Worm (Caenorhabditis elegans) whole organism, L4/young adult: ENCODE results near the gene cogc-6.

Experiments used
- W03F9.2 ChIP-seq: fragments of 150-350 bp; optimal IDR thresholded peaks from 2 replicates; lab custom pipeline; 2014; ENCODE audit warnings: missing biosample characterization, missing genetic modification characterization
- dao-5 ChIP-seq: sonication (generic microtip); optimal IDR thresholded peaks from 2 replicates; lab custom pipeline; 2016; ENCODE audit warnings: missing genotype, missing genetic modification characterization, moderate library complexity, missing compliant biosample characterization
- him-1 ChIP-seq: sonication (generic microtip); optimal IDR thresholded peaks from 2 replicates; lab custom pipeline; 2016; ENCODE audit warnings: missing genotype, missing genetic modification reagents, missing genetic modification characterization, missing compliant biosample characterization

The cogc-6 gene

DNA sequence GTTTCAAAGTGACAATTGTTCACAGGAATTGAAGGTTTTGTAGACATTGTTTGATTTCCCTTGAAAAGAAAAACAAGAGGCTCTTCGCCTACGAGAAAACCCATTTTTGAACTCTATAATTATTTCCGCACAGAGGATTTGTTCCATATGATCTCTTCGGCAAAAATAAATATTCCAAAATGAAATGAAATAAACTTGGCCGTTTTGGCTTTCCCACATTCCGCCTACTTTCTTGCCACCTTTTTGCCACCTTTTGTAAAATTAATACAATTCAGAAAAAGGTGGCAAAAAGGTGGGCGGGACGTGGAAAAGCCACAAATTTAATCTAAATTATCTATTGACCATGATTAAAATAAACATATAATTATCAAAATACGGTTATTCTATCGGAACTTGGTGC, 32.7 kb downstream of the cogc-6 start, which contains the start of gene F20D6.15:
Gene F20D6.15 (minus strand): TSS at position 47 of the 400 bp plus-strand sequence.
- no peak for TF ChIP-seq dao-5
- TF ChIP-seq W03F9.2 (tag; lab: Kevin White, UChicago): no peak
- no peak for TF ChIP-seq him-1 (tag; lab: Kevin White, UChicago)

DNA sequence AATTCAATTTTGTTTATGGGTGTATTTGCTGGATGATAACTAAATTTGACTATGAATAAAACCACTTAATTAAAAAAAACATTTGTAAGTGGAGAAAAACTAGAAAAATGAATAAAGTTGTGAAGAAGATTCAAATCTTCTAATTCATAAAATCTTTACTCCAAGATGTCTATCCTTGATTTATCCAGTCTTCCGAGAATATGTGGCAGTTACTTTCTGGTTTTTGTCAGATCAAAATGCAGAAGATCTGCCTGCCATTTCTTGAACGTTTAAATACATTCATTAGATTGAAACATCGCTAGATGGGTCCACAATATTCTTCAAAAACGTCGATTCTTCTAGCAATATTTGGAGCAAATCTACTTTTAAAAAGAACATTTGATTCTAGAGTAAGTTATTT, 35.4 kb downstream of the cogc-6 start, which contains the start of gene F20D6.2:
Gene F20D6.2 (plus strand): TSS at position 301 of the 400 bp plus-strand sequence.
- TF ChIP-seq W03F9.2 (tag; lab: Kevin White, UChicago) (no peak), him-1 (tag; lab: Kevin White, UChicago) (no peak), dao-5 (no peak)

DNA sequence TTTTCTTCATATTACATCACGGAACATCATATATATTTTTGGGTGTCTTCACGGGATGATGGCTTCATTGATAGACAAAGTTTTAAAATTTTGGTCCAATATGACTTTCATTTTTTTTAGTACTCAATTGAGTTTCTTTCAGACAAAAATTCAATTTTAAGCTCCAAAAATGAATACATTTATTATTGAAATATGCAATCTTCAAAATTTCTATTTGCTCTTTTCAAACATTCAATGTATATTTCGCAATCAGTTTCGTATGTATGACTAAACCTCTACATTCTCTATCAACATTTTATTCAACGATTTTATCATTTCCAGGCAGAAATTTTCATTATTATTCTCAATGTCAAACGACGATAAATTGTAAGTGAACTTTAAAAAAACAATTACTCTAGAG, 37.7 kb downstream of the cogc-6 start, which contains the start of gene srp-8:
Gene srp-8 (plus strand): TSS at position 301 of the 400 bp plus-strand sequence.
- no peak for TF ChIP-seq him-1 (tag; lab: Kevin White, UChicago)
- TF ChIP-seq dao-5: no peak
- no peak for TF ChIP-seq W03F9.2 (tag; lab: Kevin White, UChicago)

DNA sequence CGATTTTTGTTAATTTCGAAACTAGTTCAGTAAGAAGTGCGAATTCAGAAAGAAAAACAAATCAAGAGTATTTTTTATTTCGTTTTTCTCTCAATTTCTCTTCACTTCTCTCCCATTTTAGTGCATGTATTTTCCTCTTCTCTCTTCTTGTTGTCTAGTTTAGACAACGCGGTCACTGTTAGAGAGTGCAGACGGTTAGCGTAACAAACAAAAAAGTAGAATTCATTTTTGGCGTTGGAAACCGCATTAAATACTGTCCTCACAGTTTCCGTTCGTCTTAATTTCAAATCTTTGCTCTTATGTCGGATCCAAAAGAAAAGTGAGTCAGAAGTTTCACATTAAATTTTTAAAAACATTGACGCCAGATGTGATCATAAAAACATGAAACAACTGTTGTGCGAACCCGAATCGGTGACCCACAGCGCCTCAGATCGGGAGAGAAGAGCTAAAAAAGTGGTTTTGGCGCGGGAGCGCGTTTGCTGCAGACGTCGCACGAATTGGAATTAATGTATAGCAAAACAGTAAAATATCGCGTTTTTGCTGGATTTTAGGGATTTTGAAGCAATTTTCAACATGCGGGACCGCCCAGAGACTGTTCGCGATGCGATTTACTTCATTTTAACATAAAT, 42.1 kb downstream of the cogc-6 start, which contains the start of gene srp-7:
Gene srp-7 (plus strand): TSS at position 213 of the 629 bp plus-strand sequence.
- no peak for TF ChIP-seq W03F9.2 (tag; lab: Kevin White, UChicago)
- TF ChIP-seq dao-5: no peak
- TF ChIP-seq him-1 (tag; lab: Kevin White, UChicago): no peak

DNA sequence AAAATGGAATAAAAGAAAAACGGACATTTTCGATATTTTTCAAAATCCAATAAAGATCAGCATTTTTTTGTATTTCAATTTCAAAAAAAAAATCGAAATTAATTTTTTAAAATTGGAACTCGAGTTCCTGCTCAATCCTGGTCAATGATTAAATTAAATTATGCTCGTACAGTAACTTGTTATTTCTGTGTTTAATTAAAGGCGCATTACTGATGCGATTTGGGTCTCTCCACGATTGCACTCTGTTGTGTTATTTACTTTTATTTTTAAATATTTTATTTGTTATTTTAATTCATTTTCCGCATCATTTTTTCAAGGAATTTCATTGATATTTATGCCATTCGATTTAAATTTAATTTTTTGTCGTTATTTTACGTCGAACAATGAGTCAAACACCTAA, 42.8 kb downstream of the cogc-6 start:
- TF ChIP-seq dao-5: no peak

DNA sequence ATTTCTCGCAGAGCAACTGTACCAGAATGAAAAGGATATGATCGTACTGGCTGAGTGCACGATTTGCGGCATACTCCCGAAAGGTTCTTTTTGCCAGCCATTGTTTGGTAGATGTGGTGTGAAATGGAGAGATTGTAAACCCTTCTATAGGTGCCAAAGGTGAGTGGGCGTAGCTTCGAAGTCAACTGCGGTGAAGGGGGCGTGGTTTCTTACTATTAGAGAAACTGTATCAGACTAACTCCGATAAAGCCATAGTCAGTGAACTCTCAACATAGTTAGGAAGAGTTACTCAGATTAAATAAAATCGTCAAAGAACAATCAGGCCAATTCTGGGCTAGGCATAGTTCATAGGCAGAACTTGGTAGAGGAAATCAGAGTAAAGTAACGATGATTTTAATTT, 43.8 kb downstream of the cogc-6 start, which contains the start of gene F20D6.9:
Gene F20D6.9 (minus strand): TSS at position 101 of the 400 bp plus-strand sequence.
- TF ChIP-seq W03F9.2 (tag; lab: Kevin White, UChicago) (no peak), him-1 (tag; lab: Kevin White, UChicago) (no peak), dao-5 (no peak)

DNA sequence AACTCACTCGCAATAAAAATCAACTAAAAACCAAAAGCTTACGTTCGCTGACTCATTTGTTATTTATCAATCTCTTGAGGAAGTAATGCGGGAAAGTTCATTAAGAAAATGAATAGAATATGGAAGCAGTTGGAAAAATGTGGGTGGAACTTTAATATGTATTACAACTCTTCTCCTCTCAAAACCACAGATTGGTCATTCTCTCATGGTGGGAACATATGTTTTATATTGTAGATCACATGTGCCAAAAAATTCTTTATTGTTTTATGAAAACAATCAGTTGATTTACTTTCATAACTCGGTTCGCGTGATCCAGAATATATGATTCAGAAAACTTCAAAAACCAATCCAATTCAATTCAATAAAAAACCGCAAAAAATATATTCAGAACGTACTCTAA, 49.4 kb downstream of the cogc-6 start:
- TF ChIP-seq him-1 (tag; lab: Kevin White, UChicago): no peak
- no peak for TF ChIP-seq W03F9.2 (tag; lab: Kevin White, UChicago)
- TF ChIP-seq dao-5: no peak

DNA sequence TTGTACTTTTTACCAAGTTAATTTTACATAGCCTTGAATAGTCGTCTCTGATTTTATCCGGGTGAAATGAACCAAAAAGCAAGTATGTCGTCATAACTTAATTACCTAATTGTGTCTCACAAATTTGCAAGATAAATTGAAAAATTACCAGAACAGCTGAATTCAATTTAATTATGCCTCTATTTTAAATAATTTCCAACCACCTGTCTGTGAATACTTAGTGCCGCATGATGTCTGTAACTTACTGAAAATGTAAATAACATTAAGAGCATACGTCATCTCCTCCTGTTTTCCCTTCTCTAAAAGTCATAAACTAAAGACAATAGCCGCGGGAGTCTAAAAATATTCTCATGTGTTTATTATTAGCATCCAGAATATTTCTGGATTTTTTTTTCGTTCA, 50.8 kb downstream of the cogc-6 start:
- TF ChIP-seq W03F9.2 (tag; lab: Kevin White, UChicago): no peak
- TF ChIP-seq dao-5: no peak
- no peak for TF ChIP-seq him-1 (tag; lab: Kevin White, UChicago)

DNA sequence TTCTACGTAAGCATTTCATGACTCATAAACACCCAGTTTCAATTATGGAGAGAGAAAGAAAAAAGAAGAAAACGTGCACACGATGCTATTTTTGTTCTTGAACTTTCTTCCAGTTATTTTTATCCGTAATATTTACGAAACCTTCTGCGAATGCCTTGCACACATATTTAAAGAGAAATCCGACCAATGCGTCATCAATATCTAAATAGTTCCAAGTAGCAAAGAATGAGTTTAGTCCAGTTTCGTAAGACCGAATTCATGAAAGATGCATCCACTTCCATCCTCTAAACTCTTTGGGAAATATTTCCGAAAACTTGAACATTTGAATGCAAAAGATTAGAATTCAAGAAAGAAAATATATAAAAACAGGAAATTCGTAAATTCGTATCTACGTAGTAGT, 52.0 kb downstream of the cogc-6 start:
- TF ChIP-seq dao-5 (no peak), him-1 (tag; lab: Kevin White, UChicago) (no peak), W03F9.2 (tag; lab: Kevin White, UChicago) (no peak)
